Worm (Caenorhabditis elegans) whole organism, L4 larva: ENCODE measurements around the gene pqn-68.

Experiments used
- aha-1 ChIP-seq: fragments of 150-350 bp; peaks from one replicate; lab custom pipeline; 2014; ENCODE audit warnings: missing biosample characterization, missing genetic modification characterization
- aly-2 ChIP-seq: sonication (generic microtip); optimal IDR thresholded peaks from 2 replicates; lab custom pipeline; 2018; ENCODE audit warnings: missing biosample characterization, missing genetic modification characterization
- hlh-11 ChIP-seq: fragments of 200-800 bp; sonication (Bioruptor generic); optimal IDR thresholded peaks from 2 replicates; lab custom pipeline; 2018; ENCODE audit warnings: mild to moderate bottlenecking, missing genetic modification characterization, missing compliant biosample characterization
- hlh-30 ChIP-seq: sonication (generic microtip); optimal IDR thresholded peaks from 2 replicates; lab custom pipeline; 2017; ENCODE audit warnings: antibody characterized with exemption, mild to moderate bottlenecking, missing genetic modification characterization, missing compliant biosample characterization; ENCODE audit not compliant: insufficient read depth
- mes-2 ChIP-seq: sonication (generic microtip); optimal IDR thresholded peaks from 2 replicates; lab custom pipeline; 2016; ENCODE audit warnings: missing genotype, mild to moderate bottlenecking, missing genetic modification characterization, missing compliant biosample characterization; ENCODE audit not compliant: poor library complexity, severe bottlenecking

- TF ChIP-seq aly-2 (tag; lab: Kevin White, UChicago) (no peak), hlh-11 (no peak), aha-1 (tag; lab: Kevin White, UChicago) (no peak), mes-2 (tag; lab: Kevin White, UChicago) (no peak), hlh-30 (tag; lab: Kevin White, UChicago) (no peak)
Measured at ce11 chrV:12968555-12968954, 16.1 kb downstream of the pqn-68 start, which contains the start of gene lin-46.
